Worm (Caenorhabditis elegans) whole organism, L1 larva: Measurements from ENCODE around the gene T27F7.12.

Experiments
- blmp-1 ChIP-seq: fragments of 150-350 bp; optimal IDR thresholded peaks from 2 replicates; lab custom pipeline; 2014; ENCODE audit warnings: missing biosample characterization, missing genetic modification characterization
- ceh-90 ChIP-seq: sonication (generic microtip); optimal IDR thresholded peaks from 2 replicates; lab custom pipeline; 2016; ENCODE audit warnings: missing genetic modification characterization, missing compliant biosample characterization
- efl-3 ChIP-seq: fragments of 200-800 bp; sonication (Bioruptor generic); optimal IDR thresholded peaks from 2 replicates; lab custom pipeline; 2018; ENCODE audit warnings: mild to moderate bottlenecking, missing genetic modification characterization, missing compliant biosample characterization
- lin-13 ChIP-seq: fragments of 150-350 bp; optimal IDR thresholded peaks from 2 replicates; lab custom pipeline; 2014; ENCODE audit warnings: missing biosample characterization, missing genetic modification reagents, missing genetic modification characterization
- lin-39 ChIP-seq: fragments of 150-350 bp; optimal IDR thresholded peaks from 2 replicates; lab custom pipeline; 2014; ENCODE audit warnings: missing biosample characterization, missing genetic modification reagents, missing genetic modification characterization
- mdl-1 ChIP-seq, 2 experiments: fragments of 150-350 bp; optimal IDR thresholded peaks; 2 replicates each; lab custom pipeline; 2014 to 2017; ENCODE audit warnings: missing biosample characterization in 2 of 2, missing genetic modification characterization in 2 of 2, inconsistent platforms in 1 of 2
- nhr-12 ChIP-seq: sonication (generic microtip); optimal IDR thresholded peaks from 2 replicates; lab custom pipeline; 2017; ENCODE audit warnings: missing biosample characterization, missing genetic modification characterization
- nhr-77 ChIP-seq: fragments of 150-350 bp; optimal IDR thresholded peaks from 2 replicates; lab custom pipeline; 2014; ENCODE audit warnings: missing biosample characterization, missing genetic modification characterization
- nhr-90 ChIP-seq: sonication (generic microtip); optimal IDR thresholded peaks from 2 replicates; lab custom pipeline; 2016; ENCODE audit warnings: mild to moderate bottlenecking, missing genetic modification characterization, missing compliant biosample characterization; ENCODE audit not compliant: poor library complexity
- rnt-1 ChIP-seq: sonication (generic microtip); optimal IDR thresholded peaks from 2 replicates; lab custom pipeline; 2016; ENCODE audit warnings: mild to moderate bottlenecking, missing genetic modification characterization, moderate library complexity, missing compliant biosample characterization
- xbp-1 ChIP-seq: sonication (generic microtip); optimal IDR thresholded peaks from 2 replicates; lab custom pipeline; 2016; ENCODE audit warnings: missing genetic modification characterization, missing compliant biosample characterization
- zip-4 ChIP-seq: fragments of 200-800 bp; sonication (Bioruptor generic); optimal IDR thresholded peaks from 2 replicates; lab custom pipeline; 2018; ENCODE audit warnings: mild to moderate bottlenecking, missing genetic modification characterization, moderate library complexity, missing compliant biosample characterization

- TF ChIP-seq nhr-12 (tag; lab: Kevin White, UChicago) (no peak), nhr-77 (tag; lab: Kevin White, UChicago) (peak; percentile 61), blmp-1 (tag; lab: Kevin White, UChicago) (no peak), mdl-1 (tag; optimal IDR thresholded peaks at IDR 0.05; lab: Kevin White, UChicago) (peak in 1 of 2 experiments; percentile 67), xbp-1 (tag; lab: Kevin White, UChicago) (peak; percentile 94), zip-4 (GFP tag; lab: Kevin White, UChicago) (peak; percentile 73), lin-13 (GFP tag; lab: Kevin White, UChicago) (peak; percentile 79), ceh-90 (tag; lab: Kevin White, UChicago) (peak; percentile 60), efl-3 (GFP tag; lab: Kevin White, UChicago) (peak; percentile 38), lin-39 (tag; lab: Kevin White, UChicago) (peak; percentile 90), rnt-1 (tag; lab: Kevin White, UChicago) (peak; percentile 97), nhr-90 (tag; lab: Kevin White, UChicago) (peak; percentile 93)
Measured at ce11 chrII:4999122-4999521, 9.2 kb downstream of the T27F7.12 start, which contains the start of gene citk-2.
